Worm (Caenorhabditis elegans) whole organism, L2 larva: Measurements from ENCODE around the gene ldp-1.

Experiments
- C34F6.9 ChIP-seq: fragments of 150-350 bp; optimal IDR thresholded peaks from 2 replicates; lab custom pipeline; 2014; ENCODE audit warnings: missing biosample characterization, missing genetic modification characterization
- F13H6.1 ChIP-seq: sonication (generic microtip); optimal IDR thresholded peaks from 2 replicates; lab custom pipeline; 2016; ENCODE audit warnings: missing genetic modification characterization, missing compliant biosample characterization
- R02D3.7 ChIP-seq: fragments of 150-350 bp; optimal IDR thresholded peaks from 2 replicates; lab custom pipeline; 2014; ENCODE audit warnings: missing biosample characterization, missing genetic modification characterization
- ZK546.5 ChIP-seq: sonication (generic microtip); optimal IDR thresholded peaks from 2 replicates; lab custom pipeline; 2017; ENCODE audit warnings: missing biosample characterization, missing genetic modification characterization
- aly-2 ChIP-seq: fragments of 150-350 bp; optimal IDR thresholded peaks from 2 replicates; lab custom pipeline; 2014; ENCODE audit warnings: missing biosample characterization, missing genetic modification characterization
- ama-1 ChIP-seq: fragments of 150-350 bp; optimal IDR thresholded peaks from 2 replicates; lab custom pipeline; 2018; ENCODE audit warnings: inconsistent platforms
- ceh-16 ChIP-seq: fragments of 150-350 bp; optimal IDR thresholded peaks from 2 replicates; lab custom pipeline; 2014; ENCODE audit warnings: missing biosample characterization, missing genetic modification characterization
- crh-2 ChIP-seq: sonication (generic microtip); optimal IDR thresholded peaks from 2 replicates; lab custom pipeline; 2017; ENCODE audit warnings: missing biosample characterization, missing genetic modification characterization
- dmd-4 ChIP-seq: sonication (generic microtip); optimal IDR thresholded peaks from 2 replicates; lab custom pipeline; 2017; ENCODE audit warnings: missing biosample characterization, missing genetic modification characterization
- egl-27 ChIP-seq: sonication (generic microtip); optimal IDR thresholded peaks from 3 replicates; lab custom pipeline; 2017; ENCODE audit warnings: missing biosample characterization, missing genetic modification reagents, missing genetic modification characterization
- elt-3 ChIP-seq: sonication (generic microtip); optimal IDR thresholded peaks from 2 replicates; lab custom pipeline; 2017; ENCODE audit warnings: missing biosample characterization, missing genetic modification characterization
- fos-1 ChIP-seq: fragments of 150-350 bp; optimal IDR thresholded peaks from 2 replicates; lab custom pipeline; 2014; ENCODE audit warnings: missing biosample characterization, missing genetic modification characterization
- gmeb-1 ChIP-seq: fragments of 150-350 bp; optimal IDR thresholded peaks from 2 replicates; lab custom pipeline; 2014; ENCODE audit warnings: missing biosample characterization, missing genetic modification characterization
- lin-11 ChIP-seq: fragments of 150-350 bp; sonication (generic microtip); optimal IDR thresholded peaks from 2 replicates; lab custom pipeline; 2014; ENCODE audit warnings: missing biosample characterization, missing genetic modification characterization, inconsistent platforms, mixed read lengths
- lin-13 ChIP-seq: fragments of 150-350 bp; optimal IDR thresholded peaks from 2 replicates; lab custom pipeline; 2014; ENCODE audit warnings: missing biosample characterization, missing genetic modification reagents, missing genetic modification characterization
- lin-39 ChIP-seq: fragments of 150-350 bp; optimal IDR thresholded peaks from 2 replicates; lab custom pipeline; 2014; ENCODE audit warnings: missing biosample characterization, missing genetic modification reagents, missing genetic modification characterization
- lsy-2 ChIP-seq, 2 experiments: fragments of 150-350 bp in 1 of 2; sonication (generic microtip) in 1 of 2; optimal IDR thresholded peaks; 2 replicates each; lab custom pipeline; 2014 to 2017; ENCODE audit warnings: missing biosample characterization in 2 of 2, missing genetic modification characterization in 2 of 2
- mab-5 ChIP-seq: fragments of 150-350 bp; optimal IDR thresholded peaks from 2 replicates; lab custom pipeline; 2014; ENCODE audit warnings: missing biosample characterization, missing genetic modification characterization
- mbf-1 ChIP-seq: sonication (generic microtip); optimal IDR thresholded peaks from 2 replicates; lab custom pipeline; 2017; ENCODE audit warnings: missing biosample characterization, missing genetic modification characterization
- nhr-10 ChIP-seq: sonication (generic microtip); optimal IDR thresholded peaks from 2 replicates; lab custom pipeline; 2017; ENCODE audit warnings: missing biosample characterization, missing genetic modification characterization
- nhr-11 ChIP-seq: fragments of 150-350 bp; optimal IDR thresholded peaks from 2 replicates; lab custom pipeline; 2014; ENCODE audit warnings: missing biosample characterization, missing genetic modification characterization
- nhr-12 ChIP-seq: fragments of 150-350 bp; optimal IDR thresholded peaks from 2 replicates; lab custom pipeline; 2014; ENCODE audit warnings: missing biosample characterization, missing genetic modification characterization
- nhr-129 ChIP-seq: fragments of 150-350 bp; optimal IDR thresholded peaks from 2 replicates; lab custom pipeline; 2014; ENCODE audit warnings: missing biosample characterization, missing genetic modification characterization
- nhr-21 ChIP-seq: fragments of 150-350 bp; optimal IDR thresholded peaks from 2 replicates; lab custom pipeline; 2014; ENCODE audit warnings: missing biosample characterization, missing genetic modification characterization
- nhr-23 ChIP-seq: fragments of 150-350 bp; optimal IDR thresholded peaks from 2 replicates; lab custom pipeline; 2014; ENCODE audit warnings: missing biosample characterization, missing genetic modification reagents, missing genetic modification characterization
- nhr-237 ChIP-seq: fragments of 150-350 bp; optimal IDR thresholded peaks from 2 replicates; lab custom pipeline; 2014; ENCODE audit warnings: missing biosample characterization, missing genetic modification characterization
- nhr-25 ChIP-seq: fragments of 150-350 bp; sonication (generic microtip); optimal IDR thresholded peaks from 3 replicates; lab custom pipeline; 2014; ENCODE audit warnings: missing biosample characterization, missing genetic modification characterization
- nhr-6 ChIP-seq: fragments of 150-350 bp; optimal IDR thresholded peaks from 2 replicates; lab custom pipeline; 2014; ENCODE audit warnings: missing biosample characterization, missing genetic modification characterization
- nhr-77 ChIP-seq: fragments of 150-350 bp; optimal IDR thresholded peaks from 2 replicates; lab custom pipeline; 2014; ENCODE audit warnings: missing biosample characterization, missing genetic modification characterization
- peb-1 ChIP-seq: fragments of 150-350 bp; optimal IDR thresholded peaks from 2 replicates; lab custom pipeline; 2014; ENCODE audit warnings: missing biosample characterization, missing genetic modification characterization
- sem-4 ChIP-seq: fragments of 150-350 bp; optimal IDR thresholded peaks from 2 replicates; lab custom pipeline; 2014; ENCODE audit warnings: missing biosample characterization, missing genetic modification reagents, missing genetic modification characterization
- skn-1 ChIP-seq: sonication (generic microtip); optimal IDR thresholded peaks from 2 replicates; lab custom pipeline; 2017; ENCODE audit warnings: missing biosample characterization, missing genetic modification characterization
- snpc-4 ChIP-seq: fragments of 150-350 bp; optimal IDR thresholded peaks from 2 replicates; lab custom pipeline; 2014; ENCODE audit warnings: missing biosample characterization, missing genetic modification characterization
- unc-62 ChIP-seq: fragments of 150-350 bp; optimal IDR thresholded peaks from 2 replicates; lab custom pipeline; 2014; ENCODE audit warnings: missing biosample characterization, missing genetic modification reagents, missing genetic modification characterization
- zag-1 ChIP-seq: fragments of 150-350 bp; optimal IDR thresholded peaks from 2 replicates; lab custom pipeline; 2014; ENCODE audit warnings: missing biosample characterization, missing genetic modification characterization
- ztf-1 ChIP-seq: fragments of 200-800 bp; sonication (Bioruptor generic); conservative IDR thresholded peaks from 2 replicates; pipeline ENCODE4 v1.3.6; 2022; ENCODE audit warnings: missing genetic modification characterization, missing compliant biosample characterization
- ztf-4 ChIP-seq: fragments of 150-350 bp; optimal IDR thresholded peaks from 2 replicates; lab custom pipeline; 2014; ENCODE audit warnings: missing biosample characterization, missing genetic modification characterization

The ldp-1 gene

ce11 chrV:2175242-2175641, 47.9 kb downstream of the ldp-1 start, which contains the start of gene C45H4.18:
TSS of gene C45H4.18 (plus strand) at chrV:2175542.
- TF ChIP-seq ztf-4 (tag; lab: Kevin White, UChicago) (no peak), ZK546.5 (tag; lab: Kevin White, UChicago) (no peak), C34F6.9 (tag; lab: Kevin White, UChicago) (no peak), skn-1 (tag; lab: Kevin White, UChicago) (no peak), snpc-4 (tag; lab: Kevin White, UChicago) (no peak), R02D3.7 (tag; lab: Kevin White, UChicago) (no peak), fos-1 (tag; lab: Kevin White, UChicago) (no peak), dmd-4 (tag; lab: Kevin White, UChicago) (no peak), zag-1 (tag; lab: Kevin White, UChicago) (no peak), nhr-129 (tag; lab: Kevin White, UChicago) (no peak), lsy-2 (tag; optimal IDR thresholded peaks at IDR 0.05; lab: Kevin White, UChicago) (no peak), aly-2 (no peak), mab-5 (tag; lab: Kevin White, UChicago) (no peak), ceh-16 (tag; lab: Kevin White, UChicago) (no peak), nhr-21 (tag; lab: Kevin White, UChicago) (no peak), mbf-1 (tag; lab: Kevin White, UChicago) (no peak), nhr-10 (tag; lab: Kevin White, UChicago) (no peak), nhr-77 (tag; lab: Kevin White, UChicago) (no peak), lin-13 (no peak)

- TF ChIP-seq nhr-21 (tag; lab: Kevin White, UChicago) (no peak), nhr-237 (tag; lab: Kevin White, UChicago) (no peak), nhr-25 (tag; lab: Kevin White, UChicago) (no peak), elt-3 (tag; lab: Kevin White, UChicago) (no peak), lin-13 (no peak), ama-1 (lab: Kevin White, UChicago) (no peak), unc-62 (no peak), nhr-11 (tag; lab: Kevin White, UChicago) (no peak), sem-4 (no peak), ztf-4 (tag; lab: Kevin White, UChicago) (no peak), zag-1 (tag; lab: Kevin White, UChicago) (no peak), lin-39 (tag; lab: Kevin White, UChicago) (no peak), lin-11 (tag; lab: Kevin White, UChicago) (no peak), F13H6.1 (no peak), nhr-12 (tag; lab: Kevin White, UChicago) (no peak)
- TF ChIP-seq, all 48 proteins: peak for 0
Measured at ce11 chrV:2177307-2177764, 50.0 kb downstream of the ldp-1 start, which contains the start of gene srbc-17. TSS of gene srbc-17 (plus strand) at chrV:2177714.

ce11 chrV:2179214-2179613, 51.9 kb downstream of the ldp-1 start, which contains the start of gene cyp-33C1:
TSS of gene cyp-33C1 (plus strand) at chrV:2179514.
- TF ChIP-seq gmeb-1 (tag; lab: Kevin White, UChicago) (no peak), ztf-4 (tag; lab: Kevin White, UChicago) (no peak), nhr-21 (tag; lab: Kevin White, UChicago) (no peak), F13H6.1 (no peak), nhr-23 (tag; lab: Kevin White, UChicago) (no peak), egl-27 (no peak), ztf-1 (no peak), sem-4 (no peak), lin-11 (tag; lab: Kevin White, UChicago) (no peak), mab-5 (tag; lab: Kevin White, UChicago) (no peak), ceh-16 (tag; lab: Kevin White, UChicago) (no peak), peb-1 (tag; lab: Kevin White, UChicago) (no peak), lsy-2 (tag; optimal IDR thresholded peaks at IDR 0.05; lab: Kevin White, UChicago) (no peak), elt-3 (tag; lab: Kevin White, UChicago) (no peak), mbf-1 (tag; lab: Kevin White, UChicago) (no peak), nhr-6 (tag; lab: Kevin White, UChicago) (no peak), nhr-10 (tag; lab: Kevin White, UChicago) (no peak), crh-2 (tag; lab: Kevin White, UChicago) (no peak), zag-1 (tag; lab: Kevin White, UChicago) (no peak), nhr-237 (tag; lab: Kevin White, UChicago) (no peak)
